Worm (Caenorhabditis elegans): Measurements from ENCODE around the gene sre-41.

DNA sequence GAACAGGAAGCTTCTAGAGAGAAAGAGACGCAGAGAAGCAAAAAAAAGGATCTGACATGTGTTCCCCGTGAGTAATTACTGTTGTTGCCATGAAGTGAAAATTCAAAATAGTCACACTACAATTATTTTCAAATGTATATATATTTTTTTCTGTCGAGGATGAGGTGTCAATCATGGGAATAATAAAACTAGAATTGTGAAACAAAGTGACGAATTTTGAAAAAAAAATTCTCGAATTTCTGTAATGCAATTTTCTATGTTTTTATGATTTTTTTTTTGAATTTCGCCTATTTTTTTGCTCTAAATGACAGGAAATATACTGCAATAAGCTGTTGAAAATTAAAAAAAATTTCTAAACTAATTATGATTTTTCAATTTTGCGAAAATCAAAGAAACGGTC, 35.0 kb upstream of the sre-41 start:
- TF ChIP-seq efl-1 (GFP tag; optimal IDR thresholded peaks at IDR 0.05) (no peak), sptf-2 (GFP tag; optimal IDR thresholded peaks at IDR 0.05) (no peak), pbrm-1 (GFP tag; IDR thresholded peaks at IDR 0.05) (no peak), snpc-4 (GFP tag; optimal IDR thresholded peaks at IDR 0.05) (no peak), snpc-4 (tag; optimal IDR thresholded peaks at IDR 0.05) (no peak)

All from whole organism, young adult.